Worm (Caenorhabditis elegans) whole organism, L4/young adult: ENCODE measurements around the gene rpoa-12.

Source experiments
- W03F9.2 ChIP-seq: fragments of 150-350 bp; optimal IDR thresholded peaks from 2 replicates; lab custom pipeline; 2014; ENCODE audit warnings: missing biosample characterization, missing genetic modification characterization
- dao-5 ChIP-seq: sonication (generic microtip); optimal IDR thresholded peaks from 2 replicates; lab custom pipeline; 2016; ENCODE audit warnings: missing genotype, missing genetic modification characterization, moderate library complexity, missing compliant biosample characterization
- him-1 ChIP-seq: sonication (generic microtip); optimal IDR thresholded peaks from 2 replicates; lab custom pipeline; 2016; ENCODE audit warnings: missing genotype, missing genetic modification reagents, missing genetic modification characterization, missing compliant biosample characterization

DNA sequence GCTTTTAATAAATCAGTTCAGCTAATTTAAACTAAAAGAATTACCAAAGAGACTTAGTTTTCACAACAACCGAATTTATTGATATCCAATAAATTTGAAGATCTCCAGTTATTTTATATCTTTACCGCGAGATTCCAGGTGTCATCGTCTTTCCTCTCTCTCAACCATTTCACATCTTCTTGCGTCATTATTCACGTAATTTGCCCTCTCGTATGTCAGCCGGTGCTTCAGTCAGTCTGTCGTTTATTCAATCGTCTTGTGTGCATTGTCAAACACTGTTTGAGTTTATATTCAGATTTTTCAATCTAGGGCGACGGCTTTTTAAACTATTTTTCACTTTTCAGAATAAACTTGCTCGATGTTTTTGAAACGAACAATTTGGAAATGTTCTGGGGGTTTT lies 14.3 kb upstream of the rpoa-12 start:
- no peak for TF ChIP-seq dao-5 (tag; lab: Kevin White, UChicago)
- no peak for TF ChIP-seq him-1 (tag; lab: Kevin White, UChicago)
- no peak for TF ChIP-seq W03F9.2 (tag; lab: Kevin White, UChicago)
